Worm (Caenorhabditis elegans): ENCODE data around the gene gba-1.

gba-1 gene

ce11 chrII:2189357-2189756, 12.8 kb downstream of the gba-1 start, which contains the start of gene mtq-2:
mtq-2 (minus strand) TSS chrII:2189457.
- TF ChIP-seq ztf-23 (GFP tag; IDR thresholded peaks at IDR 0.05) (no peak), tab-1 (GFP tag; IDR thresholded peaks at IDR 0.05) (no peak), cog-1 (tag; optimal IDR thresholded peaks at IDR 0.05) (no peak), ref-1 (GFP tag; conservative IDR thresholded peaks at IDR 0.05) (no peak)

ce11 chrII:2190522-2190921, 14.0 kb downstream of the gba-1 start:
- TF ChIP-seq klf-2 (GFP tag; conservative IDR thresholded peaks at IDR 0.05): no peak

- no peak for TF ChIP-seq flt-1 (GFP tag; IDR thresholded peaks at IDR 0.05)
Measured at ce11 chrII:2191383-2191782, 14.8 kb downstream of the gba-1 start.

- TF ChIP-seq med-1 (GFP tag; optimal IDR thresholded peaks at IDR 0.05; ENCODE audit: insufficient read depth) (no peak), klf-2 (GFP tag; conservative IDR thresholded peaks at IDR 0.05) (no peak), flt-1 (GFP tag; IDR thresholded peaks at IDR 0.05) (no peak), ztf-29 (GFP tag; IDR thresholded peaks at IDR 0.05) (no peak), T22C8.4 (GFP tag; IDR thresholded peaks at IDR 0.05) (no peak), cog-1 (tag; optimal IDR thresholded peaks at IDR 0.05) (no peak), ref-1 (GFP tag; conservative IDR thresholded peaks at IDR 0.05) (no peak), ztf-23 (GFP tag; IDR thresholded peaks at IDR 0.05) (no peak), tab-1 (GFP tag; IDR thresholded peaks at IDR 0.05) (no peak)
Measured at ce11 chrII:2192267-2192666, 15.7 kb downstream of the gba-1 start.

ce11 chrII:2195541-2195940, 19.0 kb downstream of the gba-1 start:
- TF ChIP-seq flt-1 (GFP tag; IDR thresholded peaks at IDR 0.05): no peak
- no peak for TF ChIP-seq med-1 (GFP tag; optimal IDR thresholded peaks at IDR 0.05; ENCODE audit: insufficient read depth)
- TF ChIP-seq ztf-29 (GFP tag; IDR thresholded peaks at IDR 0.05): no peak
- no peak for TF ChIP-seq ztf-23 (GFP tag; IDR thresholded peaks at IDR 0.05)
- TF ChIP-seq cog-1 (tag; optimal IDR thresholded peaks at IDR 0.05): peak; percentile 33

- TF ChIP-seq cog-1 (tag; optimal IDR thresholded peaks at IDR 0.05) (no peak), T22C8.4 (GFP tag; IDR thresholded peaks at IDR 0.05) (no peak), klf-2 (GFP tag; conservative IDR thresholded peaks at IDR 0.05) (no peak), flt-1 (GFP tag; IDR thresholded peaks at IDR 0.05) (no peak)
Measured at ce11 chrII:2196742-2197141, 20.2 kb downstream of the gba-1 start.

ce11 chrII:2197555-2198288, 21.2 kb downstream of the gba-1 start, which contains the start of gene C33C12.1:
C33C12.1 (plus strand) TSS chrII:2198238.
- no peak for TF ChIP-seq tab-1 (GFP tag; IDR thresholded peaks at IDR 0.05)
- no peak for TF ChIP-seq ztf-29 (GFP tag; IDR thresholded peaks at IDR 0.05)
- no peak for TF ChIP-seq klf-2 (GFP tag; conservative IDR thresholded peaks at IDR 0.05)

ce11 chrII:2202147-2202546, 25.6 kb downstream of the gba-1 start:
- no peak for TF ChIP-seq ztf-23 (GFP tag; IDR thresholded peaks at IDR 0.05)
- TF ChIP-seq cog-1 (tag; optimal IDR thresholded peaks at IDR 0.05): no peak
- TF ChIP-seq ref-1 (GFP tag; conservative IDR thresholded peaks at IDR 0.05): no peak
- TF ChIP-seq klf-2 (GFP tag; conservative IDR thresholded peaks at IDR 0.05): no peak
- TF ChIP-seq ztf-29 (GFP tag; IDR thresholded peaks at IDR 0.05): no peak
- no peak for TF ChIP-seq tab-1 (GFP tag; IDR thresholded peaks at IDR 0.05)
- no peak for TF ChIP-seq med-1 (GFP tag; optimal IDR thresholded peaks at IDR 0.05; ENCODE audit: insufficient read depth)
- no peak for TF ChIP-seq T22C8.4 (GFP tag; IDR thresholded peaks at IDR 0.05)
- no peak for TF ChIP-seq flt-1 (GFP tag; IDR thresholded peaks at IDR 0.05)

ce11 chrII:2204077-2204476, 27.5 kb downstream of the gba-1 start, which contains the start of gene Y59C2A.2:
Y59C2A.2 (minus strand) TSS chrII:2204137.
- TF ChIP-seq cog-1 (tag; optimal IDR thresholded peaks at IDR 0.05): no peak
- no peak for TF ChIP-seq klf-2 (GFP tag; conservative IDR thresholded peaks at IDR 0.05)
- TF ChIP-seq flt-1 (GFP tag; IDR thresholded peaks at IDR 0.05): no peak
- no peak for TF ChIP-seq ztf-23 (GFP tag; IDR thresholded peaks at IDR 0.05)
- no peak for TF ChIP-seq ref-1 (GFP tag; conservative IDR thresholded peaks at IDR 0.05)
- no peak for TF ChIP-seq ztf-29 (GFP tag; IDR thresholded peaks at IDR 0.05)
- TF ChIP-seq med-1 (GFP tag; optimal IDR thresholded peaks at IDR 0.05; ENCODE audit: insufficient read depth): no peak
- no peak for TF ChIP-seq tab-1 (GFP tag; IDR thresholded peaks at IDR 0.05)
- TF ChIP-seq T22C8.4 (GFP tag; IDR thresholded peaks at IDR 0.05): no peak

ce11 chrII:2206064-2206722, 29.7 kb downstream of the gba-1 start:
- TF ChIP-seq flt-1 (GFP tag; IDR thresholded peaks at IDR 0.05) (no peak), tab-1 (GFP tag; IDR thresholded peaks at IDR 0.05) (no peak), ztf-29 (GFP tag; IDR thresholded peaks at IDR 0.05) (no peak), ref-1 (GFP tag; conservative IDR thresholded peaks at IDR 0.05) (no peak), ztf-23 (GFP tag; IDR thresholded peaks at IDR 0.05) (no peak), T22C8.4 (GFP tag; IDR thresholded peaks at IDR 0.05) (no peak), med-1 (GFP tag; optimal IDR thresholded peaks at IDR 0.05; ENCODE audit: insufficient read depth) (no peak), cog-1 (tag; optimal IDR thresholded peaks at IDR 0.05) (no peak), klf-2 (GFP tag; conservative IDR thresholded peaks at IDR 0.05) (no peak)

ce11 chrII:2207812-2208211, 31.3 kb downstream of the gba-1 start, which contains the start of gene Y59C2A.1:
Y59C2A.1 (plus strand) TSS chrII:2208112.
- no peak for TF ChIP-seq cog-1 (tag; optimal IDR thresholded peaks at IDR 0.05)
- no peak for TF ChIP-seq T22C8.4 (GFP tag; IDR thresholded peaks at IDR 0.05)
- no peak for TF ChIP-seq ref-1 (GFP tag; conservative IDR thresholded peaks at IDR 0.05)
- TF ChIP-seq flt-1 (GFP tag; IDR thresholded peaks at IDR 0.05): no peak
- no peak for TF ChIP-seq klf-2 (GFP tag; conservative IDR thresholded peaks at IDR 0.05)
- no peak for TF ChIP-seq ztf-29 (GFP tag; IDR thresholded peaks at IDR 0.05)
- TF ChIP-seq med-1 (GFP tag; optimal IDR thresholded peaks at IDR 0.05; ENCODE audit: insufficient read depth): no peak
- TF ChIP-seq tab-1 (GFP tag; IDR thresholded peaks at IDR 0.05): no peak
- TF ChIP-seq ztf-23 (GFP tag; IDR thresholded peaks at IDR 0.05): no peak
